Worm (Caenorhabditis elegans): Measurements from ENCODE around the gene C55A6.11.

- no peak for TF ChIP-seq jun-1 (tag; optimal IDR thresholded peaks at IDR 0.05)
- no peak for TF ChIP-seq R02D3.7 (tag; optimal IDR thresholded peaks at IDR 0.05)
- TF ChIP-seq lin-15B (tag; optimal IDR thresholded peaks at IDR 0.05), result no peak
- no peak for TF ChIP-seq lin-39 (tag; optimal IDR thresholded peaks at IDR 0.05)
- TF ChIP-seq fkh-10 (GFP tag; optimal IDR thresholded peaks at IDR 0.05), result no peak
- TF ChIP-seq nhr-43 (tag; optimal IDR thresholded peaks at IDR 0.05; ENCODE audit: poor library complexity, severe bottlenecking), result no peak
- TF ChIP-seq snpc-4 (tag; optimal IDR thresholded peaks at IDR 0.05), result no peak
- no peak for TF ChIP-seq nhr-76 (tag; optimal IDR thresholded peaks at IDR 0.05)
- TF ChIP-seq egl-27 (tag; optimal IDR thresholded peaks at IDR 0.05), result no peak
- no peak for TF ChIP-seq unc-62 (GFP tag; optimal IDR thresholded peaks at IDR 0.05)
These were observed 34.8 kb upstream of the C55A6.11 start, which contains the start of gene srh-1 for ce11 chrV:11485558-11485957.
